Fruit fly (Drosophila melanogaster) whole organism, embryonic: ENCODE measurements around the gene CG33664.

Experiments used
- Antp ChIP-seq: fragments of 200-800 bp; sonication (Bioruptor generic); optimal IDR thresholded peaks from 3 replicates; lab custom pipeline; 2016; ENCODE audit warnings: missing biosample characterization, missing genetic modification characterization
- CG10147 ChIP-seq: fragments of 200-800 bp; sonication (Bioruptor generic); optimal IDR thresholded peaks from 2 replicates; lab custom pipeline; 2019; ENCODE audit warnings: missing biosample characterization, mild to moderate bottlenecking, missing genetic modification characterization, moderate library complexity
- CG10209 ChIP-seq: fragments of 200-800 bp; sonication (Bioruptor generic); optimal IDR thresholded peaks from 3 replicates; lab custom pipeline; 2017; ENCODE audit warnings: missing biosample characterization, mild to moderate bottlenecking, missing genetic modification characterization, missing genetic modification reagents
- CG10321 ChIP-seq: fragments of 200-800 bp; sonication (Bioruptor generic); IDR thresholded peaks from 2 replicates; pipeline ENCODE4 v1.3.6; 2022; ENCODE audit warnings: missing biosample characterization, missing genetic modification characterization
- CG10366 ChIP-seq: fragments of 200-800 bp; sonication (Bioruptor generic); IDR thresholded peaks from 2 replicates; pipeline ENCODE4 v1.3.6; 2022; ENCODE audit warnings: missing biosample characterization, missing genetic modification characterization
- CG10543 ChIP-seq: fragments of 200-800 bp; sonication (Bioruptor generic); optimal IDR thresholded peaks from 3 replicates; lab custom pipeline; 2017; ENCODE audit warnings: missing biosample characterization, mild to moderate bottlenecking, missing genetic modification characterization, moderate library complexity
- CG11247 ChIP-seq: fragments of 200-800 bp; sonication (Bioruptor generic); IDR thresholded peaks from 2 replicates; pipeline ENCODE4 v1.3.6; 2022; ENCODE audit warnings: missing biosample characterization, missing genetic modification characterization
- CG11398 ChIP-seq: fragments of 200-800 bp; sonication (Bioruptor generic); optimal IDR thresholded peaks from 2 replicates; lab custom pipeline; 2016; ENCODE audit warnings: missing biosample characterization, missing genetic modification characterization
- CG15269 ChIP-seq: fragments of 200-800 bp; sonication (Bioruptor generic); optimal IDR thresholded peaks from 2 replicates; lab custom pipeline; 2018; ENCODE audit warnings: missing biosample characterization, mild to moderate bottlenecking, missing genetic modification characterization, moderate library complexity
- CG17186 ChIP-seq: fragments of 200-800 bp; sonication (Bioruptor generic); optimal IDR thresholded peaks from 3 replicates; lab custom pipeline; 2017; ENCODE audit warnings: missing biosample characterization, missing genetic modification reagents, missing genetic modification characterization
- CG17829 ChIP-seq: fragments of 200-800 bp; optimal IDR thresholded peaks from 2 replicates; lab custom pipeline; 2019; ENCODE audit warnings: missing biosample characterization, mild to moderate bottlenecking, missing genetic modification characterization, moderate library complexity
- CG18262 ChIP-seq: fragments of 200-800 bp; optimal IDR thresholded peaks from 3 replicates; lab custom pipeline; 2019; ENCODE audit warnings: missing biosample characterization, mild to moderate bottlenecking, missing genetic modification characterization, moderate library complexity
- CG18599 ChIP-seq: fragments of 200-800 bp; sonication (Bioruptor generic); optimal IDR thresholded peaks from 3 replicates; lab custom pipeline; 2017; ENCODE audit warnings: missing biosample characterization, missing genetic modification characterization, mild to moderate bottlenecking, moderate library complexity, missing genetic modification reagents
- CG2120 ChIP-seq: fragments of 200-800 bp; sonication (Bioruptor generic); optimal IDR thresholded peaks from 3 replicates; lab custom pipeline; 2016; ENCODE audit warnings: missing biosample characterization, missing genetic modification characterization
- CG2712 ChIP-seq: fragments of 200-800 bp; optimal IDR thresholded peaks from 3 replicates; lab custom pipeline; 2019; ENCODE audit warnings: missing biosample characterization, mild to moderate bottlenecking, missing genetic modification characterization, moderate library complexity
- CG34224 ChIP-seq: fragments of 200-800 bp; sonication (Bioruptor generic); IDR thresholded peaks from 3 replicates; pipeline ENCODE4 v1.3.6; 2022; ENCODE audit warnings: missing biosample characterization, missing genetic modification characterization; ENCODE audit not compliant: partially characterized antibody
- CG6765 ChIP-seq: fragments of 200-800 bp; sonication (Bioruptor generic); optimal IDR thresholded peaks from 3 replicates; lab custom pipeline; 2017; ENCODE audit warnings: missing biosample characterization, mild to moderate bottlenecking, missing genetic modification characterization
- CG7839 ChIP-seq: fragments of 200-800 bp; sonication (Bioruptor generic); optimal IDR thresholded peaks from 3 replicates; lab custom pipeline; 2018; ENCODE audit warnings: missing biosample characterization, mild to moderate bottlenecking, missing genetic modification characterization, moderate library complexity
- CG8765 ChIP-seq: fragments of 200-800 bp; sonication (Bioruptor generic); IDR thresholded peaks from 2 replicates; pipeline ENCODE4 v1.3.6; 2022; ENCODE audit warnings: missing biosample characterization, missing genetic modification characterization
- CG8924 ChIP-seq: fragments of 200-800 bp; optimal IDR thresholded peaks from 3 replicates; lab custom pipeline; 2019; ENCODE audit warnings: missing biosample characterization, mild to moderate bottlenecking, missing genetic modification characterization, moderate library complexity
- CG9437 ChIP-seq: fragments of 200-800 bp; sonication (Bioruptor generic); optimal IDR thresholded peaks from 2 replicates; lab custom pipeline; 2018; ENCODE audit warnings: missing biosample characterization, mild to moderate bottlenecking, missing genetic modification characterization
- CG9727 ChIP-seq: fragments of 200-800 bp; sonication (Bioruptor generic); optimal IDR thresholded peaks from 3 replicates; lab custom pipeline; 2017; ENCODE audit warnings: missing biosample characterization, mild to moderate bottlenecking, missing genetic modification characterization
- Fer3 ChIP-seq: fragments of 200-800 bp; sonication (Bioruptor generic); optimal IDR thresholded peaks from 2 replicates; lab custom pipeline; 2018; ENCODE audit warnings: missing biosample characterization, mild to moderate bottlenecking, missing genetic modification characterization, moderate library complexity
- HLH3B ChIP-seq: fragments of 200-800 bp; sonication (Bioruptor generic); IDR thresholded peaks from 2 replicates; pipeline ENCODE4 v1.3.6; 2022; ENCODE audit warnings: missing biosample characterization, missing genetic modification characterization
- Hmr ChIP-seq: fragments of 200-800 bp; sonication (Bioruptor generic); optimal IDR thresholded peaks from 3 replicates; lab custom pipeline; 2017; ENCODE audit warnings: mild to moderate bottlenecking, missing biosample characterization, missing genetic modification reagents, missing genetic modification characterization
- Hr78 ChIP-seq, 2 experiments: fragments of 200-800 bp in 1 of 2; fragments of >200 bp in 1 of 2; sonication (Bioruptor generic) in 1 of 2; optimal IDR thresholded peaks; 2 replicates each; lab custom pipeline; 2017 to 2019; ENCODE audit warnings: missing biosample characterization in 2 of 2, missing genetic modification characterization in 2 of 2, mild to moderate bottlenecking in 1 of 2, moderate library complexity in 1 of 2
- Lhr ChIP-seq: fragments of 200-800 bp; sonication (Bioruptor generic); optimal IDR thresholded peaks from 3 replicates; lab custom pipeline; 2017; ENCODE audit warnings: mild to moderate bottlenecking, missing biosample characterization, missing genetic modification reagents, missing genetic modification characterization
- MBD-R2 ChIP-seq: fragments of 200-800 bp; sonication (Bioruptor generic); IDR thresholded peaks from 2 replicates; pipeline ENCODE4 v1.3.6; 2022; ENCODE audit warnings: missing biosample characterization, missing genetic modification characterization
- Med ChIP-seq: fragments of 200-800 bp; sonication (Bioruptor generic); peaks from one replicate; lab custom pipeline; 2016; ENCODE audit warnings: missing biosample characterization, missing genetic modification characterization, mild to moderate bottlenecking, inconsistent platforms, moderate library complexity
- Xbp1 ChIP-seq: fragments of 200-800 bp; sonication (Bioruptor generic); optimal IDR thresholded peaks from 3 replicates; lab custom pipeline; 2016; ENCODE audit warnings: missing biosample characterization, mild to moderate bottlenecking, missing genetic modification characterization
- ac ChIP-seq: fragments of 200-800 bp; sonication (Bioruptor generic); optimal IDR thresholded peaks from 3 replicates; lab custom pipeline; 2017; ENCODE audit warnings: missing biosample characterization, mild to moderate bottlenecking, missing genetic modification characterization
- ap ChIP-seq: fragments of 200-800 bp; sonication (Bioruptor generic); IDR thresholded peaks from 2 replicates; pipeline ENCODE4 v1.3.6; 2022; ENCODE audit warnings: missing biosample characterization, missing genetic modification characterization
- dpn ChIP-seq, 2 experiments: fragments of 200-800 bp; sonication (Bioruptor generic); optimal IDR thresholded peaks; 3 replicates each; lab custom pipeline; 2016; ENCODE audit warnings: missing biosample characterization in 2 of 2, missing genetic modification characterization in 2 of 2
- exex ChIP-seq: fragments of 200-800 bp; sonication (Bioruptor generic); optimal IDR thresholded peaks from 4 replicates; lab custom pipeline; 2018; ENCODE audit warnings: missing biosample characterization, mild to moderate bottlenecking, missing genetic modification characterization, moderate library complexity
- fd96Cb ChIP-seq: fragments of 200-800 bp; sonication (Bioruptor generic); optimal IDR thresholded peaks from 2 replicates; lab custom pipeline; 2018; ENCODE audit warnings: missing biosample characterization, mild to moderate bottlenecking, missing genetic modification characterization, moderate library complexity
- fru ChIP-seq: fragments of >200 bp; optimal IDR thresholded peaks from 2 replicates; lab custom pipeline; 2017
- gem ChIP-seq: fragments of 200-800 bp; sonication (Bioruptor generic); optimal IDR thresholded peaks from 2 replicates; lab custom pipeline; 2019; ENCODE audit warnings: missing biosample characterization, mild to moderate bottlenecking, missing genetic modification characterization, moderate library complexity
- grau ChIP-seq: fragments of 200-800 bp; optimal IDR thresholded peaks from 3 replicates; lab custom pipeline; 2019; ENCODE audit warnings: missing biosample characterization, mild to moderate bottlenecking, missing genetic modification characterization, moderate library complexity
- jing ChIP-seq: fragments of 200-800 bp; sonication (Bioruptor generic); optimal IDR thresholded peaks from 2 replicates; lab custom pipeline; 2018; ENCODE audit warnings: missing biosample characterization, mild to moderate bottlenecking, missing genetic modification characterization
- maf-S ChIP-seq: fragments of 200-800 bp; sonication (Bioruptor generic); optimal IDR thresholded peaks from 2 replicates; lab custom pipeline; 2016; ENCODE audit warnings: missing biosample characterization, missing genetic modification characterization
- mam ChIP-seq: fragments of 200-800 bp; sonication (Bioruptor generic); optimal IDR thresholded peaks from 3 replicates; lab custom pipeline; 2016; ENCODE audit warnings: missing biosample characterization, missing genetic modification characterization
- nerfin-1 ChIP-seq: fragments of 200-800 bp; sonication (Bioruptor generic); optimal IDR thresholded peaks from 3 replicates; lab custom pipeline; 2019; ENCODE audit warnings: missing biosample characterization, mild to moderate bottlenecking, missing genetic modification characterization, moderate library complexity
- pho ChIP-seq: fragments of 200-800 bp; sonication (Bioruptor generic); optimal IDR thresholded peaks from 2 replicates; lab custom pipeline; 2016; ENCODE audit warnings: missing biosample characterization, missing genetic modification characterization
- row ChIP-seq: fragments of 200-800 bp; sonication (Bioruptor generic); IDR thresholded peaks from 3 replicates; pipeline ENCODE4 v1.3.6; 2022; ENCODE audit warnings: missing biosample characterization, missing genetic modification characterization
- scrt ChIP-seq: fragments of 200-800 bp; sonication (Bioruptor generic); optimal IDR thresholded peaks from 2 replicates; lab custom pipeline; 2018; ENCODE audit warnings: missing biosample characterization, mild to moderate bottlenecking, missing genetic modification characterization, moderate library complexity
- sens-2 ChIP-seq: fragments of 200-800 bp; sonication (Bioruptor generic); IDR thresholded peaks from 2 replicates; pipeline ENCODE4 v1.3.6; 2022; ENCODE audit warnings: missing biosample characterization, missing genetic modification characterization
- sima ChIP-seq: fragments of 200-800 bp; sonication (Bioruptor generic); optimal IDR thresholded peaks from 2 replicates; lab custom pipeline; 2016; ENCODE audit warnings: missing biosample characterization, missing genetic modification characterization
- sug ChIP-seq: fragments of 200-800 bp; optimal IDR thresholded peaks from 2 replicates; lab custom pipeline; 2019; ENCODE audit warnings: missing biosample characterization, mild to moderate bottlenecking, missing genetic modification characterization, moderate library complexity
- tll ChIP-seq, 2 experiments: fragments of 200-800 bp in 1 of 2; fragments of >200 bp in 1 of 2; sonication (Bioruptor generic) in 1 of 2; optimal IDR thresholded peaks; 2 replicates each; lab custom pipeline; 2017 to 2019; ENCODE audit warnings: missing biosample characterization in 2 of 2, missing genetic modification characterization in 2 of 2, mild to moderate bottlenecking in 1 of 2, moderate library complexity in 1 of 2

The CG33664 gene

DNA sequence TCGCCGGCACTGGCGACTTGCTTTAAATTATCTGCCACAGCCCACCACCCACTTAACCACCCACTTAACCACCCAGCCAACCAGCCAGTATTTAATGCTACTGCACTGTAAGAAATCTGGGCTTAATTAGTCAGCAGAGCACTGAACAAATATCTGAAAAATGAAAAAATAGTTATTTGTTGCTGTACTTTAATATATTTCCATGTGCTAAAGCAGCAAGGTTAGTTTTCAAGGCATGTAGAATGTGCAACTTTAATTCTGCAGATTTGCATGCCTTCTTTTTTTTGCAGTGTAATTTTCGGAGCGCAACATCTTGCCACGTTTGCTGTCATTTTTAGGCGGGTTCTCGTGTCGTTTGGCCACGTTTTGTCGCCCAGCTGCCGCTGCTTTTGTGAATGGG is 8.4 kb upstream of the CG33664 start (continued):
- TF ChIP-seq Fer3 (tag; lab: Kevin White, UChicago) (peak; percentile 42), sug (tag; lab: Kevin White, UChicago) (no peak), sima (GFP tag; lab: Kevin White, UChicago) (no peak), ap (0 out of 2 replicates have a peak, but pooled peaks have one; percentile 3), CG34224 (no peak), CG8924 (tag; lab: Kevin White, UChicago) (peak; percentile 38), MBD-R2 (GFP tag; lab: Robert Waterston, UW) (no peak; the same call in 1 of the 2 replicates)

DNA sequence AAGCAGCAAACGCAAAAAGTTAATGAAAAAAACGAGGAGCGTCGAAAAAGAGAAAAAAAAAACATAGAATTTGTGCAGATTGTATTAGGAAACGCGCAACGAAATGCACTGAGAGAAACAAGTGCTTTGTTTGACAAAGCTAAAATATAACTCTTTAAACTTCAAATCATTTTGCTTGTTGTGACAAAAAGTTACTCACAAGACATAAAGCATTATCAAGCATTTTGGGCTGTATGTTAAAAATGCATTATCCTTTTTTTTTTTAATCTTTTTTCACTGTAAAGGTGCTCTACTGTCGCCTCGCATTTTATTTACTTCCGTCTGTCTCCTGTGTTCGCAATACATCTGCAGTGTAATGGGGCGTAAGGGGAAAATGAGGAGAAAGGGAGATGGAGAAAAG is 7.3 kb upstream of the CG33664 start:
- TF ChIP-seq Hr78 (GFP tag; optimal IDR thresholded peaks at IDR 0.05; lab: Kevin White, UChicago) (no peak), CG9437 (GFP tag; lab: Kevin White, UChicago) (no peak), Fer3 (tag; lab: Kevin White, UChicago) (peak; percentile 3), fd96Cb (tag; lab: Kevin White, UChicago) (peak; percentile 11), CG15269 (peak; percentile 39), nerfin-1 (no peak), HLH3B (GFP tag; lab: Robert Waterston, UW) (0 out of 2 replicates have a peak, but pooled peaks have one; percentile 13), CG10147 (no peak), sens-2 (no peak), exex (tag; lab: Kevin White, UChicago) (no peak), Lhr (no peak), jing (GFP tag; lab: Kevin White, UChicago) (no peak), ac (no peak), scrt (GFP tag; lab: Kevin White, UChicago) (peak; percentile 1), MBD-R2 (GFP tag; lab: Robert Waterston, UW) (no peak), CG10366 (GFP tag; lab: Robert Waterston, UW) (no peak), CG17186 (GFP tag; lab: Kevin White, UChicago) (no peak), tll (GFP tag; optimal IDR thresholded peaks at IDR 0.05; lab: Kevin White, UChicago) (no peak), gem (tag; lab: Kevin White, UChicago) (peak; percentile 54), CG11247 (GFP tag; lab: Robert Waterston, UW) (no peak), CG10209 (peak; percentile 14), Antp (peak; percentile 12), CG7839 (tag; lab: Kevin White, UChicago) (peak; percentile 48), fru (lab: Kevin White, UChicago) (no peak), Xbp1 (GFP tag; lab: Kevin White, UChicago) (peak; percentile 6), CG18262 (tag; lab: Kevin White, UChicago) (no peak), pho (GFP tag; lab: Kevin White, UChicago) (no peak), CG10321 (GFP tag; lab: Robert Waterston, UW) (no peak), CG2120 (GFP tag; lab: Kevin White, UChicago) (peak; percentile 51), CG17829 (no peak), CG11398 (GFP tag; lab: Kevin White, UChicago) (no peak), CG9727 (GFP tag; lab: Kevin White, UChicago) (peak; percentile 12), mam (GFP tag; lab: Kevin White, UChicago) (peak; percentile 27), row (peak; percentile 61), Med (peak; percentile 84), Hmr (GFP tag; lab: Kevin White, UChicago) (peak; percentile 45), CG8765 (GFP tag; lab: Robert Waterston, UW) (no peak), maf-S (no peak), CG10543 (GFP tag; lab: Kevin White, UChicago) (no peak), CG6765 (GFP tag; lab: Kevin White, UChicago) (peak; percentile 1), CG2712 (no peak), CG18599 (GFP tag; lab: Kevin White, UChicago) (peak; percentile 50), grau (tag; lab: Kevin White, UChicago) (peak; percentile 23), dpn (GFP tag; optimal IDR thresholded peaks at IDR 0.05; lab: Kevin White, UChicago) (peak; percentile 14 to 16)
